Fruit fly (Drosophila melanogaster) whole organism: ENCODE results near the gene mtrm.

ENCODE experiments used
- Dll ChIP-seq: fragments of >200 bp; optimal IDR thresholded peaks from 2 replicates; lab custom pipeline; 2017
- EcR ChIP-seq, 2 experiments: fragments of >200 bp; optimal IDR thresholded peaks; 2 replicates each; lab custom pipeline; 2017; ENCODE audit warnings: missing biosample characterization in 2 of 2, missing genetic modification characterization in 2 of 2, missing genetic modification reagents in 2 of 2
- usp ChIP-seq: fragments of >200 bp; optimal IDR thresholded peaks from 2 replicates; lab custom pipeline; 2017; ENCODE audit warnings: missing biosample characterization, missing genetic modification characterization, mixed read lengths

DNA sequence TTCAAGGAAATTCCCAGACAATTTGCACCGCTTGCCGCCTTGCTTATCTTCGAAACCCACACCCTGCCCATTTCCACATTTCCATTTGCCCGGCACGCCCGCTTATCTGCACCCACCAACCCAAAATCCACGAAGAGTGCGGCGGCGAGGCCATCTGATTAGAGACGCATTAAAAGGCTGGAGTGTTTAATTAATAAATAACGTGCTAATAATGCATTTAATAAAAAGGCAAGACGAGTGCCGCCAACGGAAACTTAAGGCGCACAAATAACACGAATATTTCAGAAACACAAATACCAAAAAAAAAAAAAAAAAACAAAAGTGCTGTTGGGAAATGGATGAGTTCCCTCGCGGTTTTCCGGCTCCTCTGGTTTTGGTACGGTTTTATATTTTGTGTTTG lies 40.2 kb downstream of the mtrm start:
- TF ChIP-seq usp (GFP tag; lab: Kevin White, UChicago) (no peak), Dll (no peak), EcR (GFP tag; optimal IDR thresholded peaks at IDR 0.05; lab: Kevin White, UChicago) (no peak)
